Fruit fly (Drosophila melanogaster) whole organism, wandering third instar larva: ENCODE data around the gene Oatp74D.

ENCODE experiments used
- Abd-B ChIP-seq: fragments of >200 bp; optimal IDR thresholded peaks from 2 replicates; lab custom pipeline; 2017; ENCODE audit warnings: missing biosample characterization, missing genetic modification characterization
- CG32264 ChIP-seq: fragments of 200-800 bp; sonication (Bioruptor generic); optimal IDR thresholded peaks from 2 replicates; lab custom pipeline; 2016; ENCODE audit warnings: missing biosample characterization, missing genetic modification characterization
- CrebA ChIP-seq: fragments of 200-800 bp; sonication (Bioruptor generic); optimal IDR thresholded peaks from 2 replicates; lab custom pipeline; 2016; ENCODE audit warnings: missing biosample characterization, mild to moderate bottlenecking, missing genetic modification characterization, borderline replicate concordance
- Dfd ChIP-seq: fragments of >200 bp; optimal IDR thresholded peaks from 2 replicates; lab custom pipeline; 2017; ENCODE audit warnings: missing biosample characterization, missing genetic modification characterization
- GATAd ChIP-seq: sonication (Bioruptor generic); optimal IDR thresholded peaks from 2 replicates; lab custom pipeline; 2016; ENCODE audit warnings: missing biosample characterization, missing genetic modification characterization
- HLH106 ChIP-seq: fragments of 200-800 bp; optimal IDR thresholded peaks from 3 replicates; lab custom pipeline; 2019; ENCODE audit warnings: missing biosample characterization, mild to moderate bottlenecking, missing genetic modification characterization, moderate library complexity
- Hnf4 ChIP-seq: fragments of 200-800 bp; sonication (Bioruptor generic); optimal IDR thresholded peaks from 2 replicates; lab custom pipeline; 2016; ENCODE audit warnings: missing biosample characterization, mild to moderate bottlenecking, missing genetic modification characterization
- Hr83 ChIP-seq: fragments of 200-300 bp; sonication (Bioruptor generic); optimal IDR thresholded peaks from 2 replicates; lab custom pipeline; 2016; ENCODE audit warnings: missing biosample characterization, mild to moderate bottlenecking, missing genetic modification characterization, moderate library complexity; ENCODE audit not compliant: poor library complexity, severe bottlenecking
- Jra ChIP-seq: sonication (Bioruptor generic); optimal IDR thresholded peaks from 2 replicates; lab custom pipeline; 2016; ENCODE audit warnings: missing biosample characterization, missing genetic modification characterization
- Myc ChIP-seq: fragments of >200 bp; optimal IDR thresholded peaks from 2 replicates; lab custom pipeline; 2017
- N ChIP-seq: fragments of >200 bp; optimal IDR thresholded peaks from 2 replicates; lab custom pipeline; 2018; ENCODE audit warnings: missing biosample characterization, missing external identifiers, missing genetic modification characterization
- OdsH ChIP-seq: fragments of 200-800 bp; sonication (Bioruptor generic); optimal IDR thresholded peaks from 2 replicates; lab custom pipeline; 2016; ENCODE audit warnings: missing biosample characterization, mild to moderate bottlenecking, missing genetic modification characterization
- Rel ChIP-seq, 2 experiments: fragments of 200-800 bp; sonication (Bioruptor generic) in 1 of 2; optimal IDR thresholded peaks; 2 replicates in 1 of 2; 3 replicates in 1 of 2; lab custom pipeline; 2016 to 2019; ENCODE audit warnings: mild to moderate bottlenecking in 2 of 2, missing biosample characterization in 2 of 2, missing genetic modification characterization in 2 of 2, moderate library complexity in 1 of 2
- Sp1 ChIP-seq: fragments of 200-800 bp; sonication (Bioruptor generic); optimal IDR thresholded peaks from 3 replicates; lab custom pipeline; 2019; ENCODE audit warnings: missing biosample characterization, mild to moderate bottlenecking, missing genetic modification characterization, moderate library complexity
- Vsx2 ChIP-seq: fragments of 200-300, 225-300 bp; sonication (Bioruptor generic); optimal IDR thresholded peaks from 2 replicates; lab custom pipeline; 2018; ENCODE audit warnings: missing biosample characterization, missing genetic modification characterization; ENCODE audit not compliant: partially characterized antibody
- dl ChIP-seq, 2 experiments: fragments of 175-275, 200-275 bp in 1 of 2; fragments of 200-275 bp in 1 of 2; sonication (Bioruptor generic); optimal IDR thresholded peaks; lab custom pipeline; 2018; ENCODE audit warnings: mild to moderate bottlenecking in 2 of 2, missing biosample characterization in 2 of 2, missing genetic modification characterization in 2 of 2, moderate library complexity in 2 of 2; ENCODE audit not compliant: partially characterized antibody in 2 of 2, insufficient read depth in 1 of 2
- dmrt93B ChIP-seq: fragments of 200-800 bp; sonication (Bioruptor generic); optimal IDR thresholded peaks from 2 replicates; lab custom pipeline; 2018; ENCODE audit warnings: missing biosample characterization, mild to moderate bottlenecking, missing genetic modification characterization
- dsf ChIP-seq: sonication (Bioruptor generic); optimal IDR thresholded peaks from 2 replicates; lab custom pipeline; 2016; ENCODE audit warnings: missing biosample characterization, missing genetic modification characterization, borderline replicate concordance
- ey ChIP-seq: fragments of 200-800 bp; sonication (Bioruptor generic); optimal IDR thresholded peaks from 2 replicates; lab custom pipeline; 2016; ENCODE audit warnings: missing biosample characterization, missing genetic modification characterization
- foxo ChIP-seq, 2 experiments: fragments of 200-800 bp; sonication (Bioruptor generic); optimal IDR thresholded peaks; 2 replicates in 1 of 2; 3 replicates in 1 of 2; lab custom pipeline; 2016 to 2017; ENCODE audit warnings: missing biosample characterization in 2 of 2, missing genetic modification characterization in 2 of 2
- fru ChIP-seq: fragments of 200-800 bp; sonication (Bioruptor generic); optimal IDR thresholded peaks from 3 replicates; lab custom pipeline; 2016; ENCODE audit warnings: missing biosample characterization, mild to moderate bottlenecking, missing genetic modification characterization
- h ChIP-seq: fragments of 200-800 bp; sonication (Bioruptor generic); optimal IDR thresholded peaks from 3 replicates; lab custom pipeline; 2016; ENCODE audit warnings: missing biosample characterization, mild to moderate bottlenecking, missing genetic modification characterization
- jim ChIP-seq: fragments of 175-275, 200-325 bp; sonication (Bioruptor generic); optimal IDR thresholded peaks from 2 replicates; lab custom pipeline; 2016; ENCODE audit warnings: missing biosample characterization, mild to moderate bottlenecking, missing genetic modification characterization
- lola ChIP-seq: fragments of >200 bp; optimal IDR thresholded peaks from 2 replicates; lab custom pipeline; 2017; ENCODE audit warnings: missing biosample characterization, missing genetic modification characterization
- pan ChIP-seq: fragments of >200 bp; optimal IDR thresholded peaks from 2 replicates; lab custom pipeline; 2017
- psq ChIP-seq: fragments of 200-800 bp; sonication (Bioruptor generic); optimal IDR thresholded peaks from 3 replicates; lab custom pipeline; 2017; ENCODE audit warnings: missing biosample characterization, mild to moderate bottlenecking, missing genetic modification characterization, moderate library complexity
- sv ChIP-seq: fragments of 200-800 bp; sonication (Bioruptor generic); optimal IDR thresholded peaks from 3 replicates; lab custom pipeline; 2016; ENCODE audit warnings: missing biosample characterization, missing genetic modification characterization
- tai ChIP-seq: sonication (Bioruptor generic); optimal IDR thresholded peaks from 2 replicates; lab custom pipeline; 2016; ENCODE audit warnings: missing biosample characterization, missing genetic modification characterization

Oatp74D gene

dm6 chr3L:17457695-17458242, 29.1 kb upstream of the Oatp74D start:
- TF ChIP-seq CG32264 (GFP tag; lab: Kevin White, UChicago) (no peak), h (no peak), Myc (lab: Kevin White, UChicago) (no peak), sv (no peak), dmrt93B (GFP tag; lab: Kevin White, UChicago) (no peak), Dfd (GFP tag; lab: Kevin White, UChicago) (no peak)

dm6 chr3L:17458856-17459518, 27.9 kb upstream of the Oatp74D start:
- no peak for TF ChIP-seq tai (GFP tag; lab: Kevin White, UChicago)
- TF ChIP-seq GATAd (GFP tag; lab: Kevin White, UChicago), result no peak
- TF ChIP-seq Abd-B, result no peak
- TF ChIP-seq N (GFP tag; lab: Kevin White, UChicago), result no peak

dm6 chr3L:17461369-17462012, 25.4 kb upstream of the Oatp74D start:
- TF ChIP-seq GATAd (GFP tag; lab: Kevin White, UChicago) (no peak), jim (no peak), foxo (GFP tag; optimal IDR thresholded peaks at IDR 0.05; lab: Kevin White, UChicago) (no peak), Jra (GFP tag; lab: Kevin White, UChicago) (no peak)

DNA sequence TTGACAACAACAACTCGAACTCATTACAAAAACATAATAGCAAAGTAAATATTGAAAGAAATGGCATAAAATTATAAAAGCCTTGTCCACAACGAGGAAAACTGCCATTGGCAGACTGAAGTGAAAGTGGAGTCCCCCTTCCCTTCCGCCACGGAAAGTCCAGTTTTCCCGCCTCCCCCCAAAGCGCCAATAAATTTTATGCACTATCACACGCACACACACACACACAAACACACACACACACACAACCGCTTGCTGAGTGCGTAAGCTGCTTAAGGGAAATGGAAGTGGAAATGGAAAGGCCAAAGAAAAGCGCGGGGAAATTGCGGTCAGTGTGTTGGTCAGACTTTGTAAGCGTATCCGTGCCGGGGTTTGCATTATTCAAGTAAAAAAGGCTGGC, 24.4 kb upstream of the Oatp74D start:
- TF ChIP-seq sv (no peak), Hnf4 (GFP tag; lab: Kevin White, UChicago) (no peak), OdsH (no peak), CrebA (GFP tag; lab: Kevin White, UChicago) (no peak), jim (no peak), h (no peak), Sp1 (no peak), Rel (GFP tag; optimal IDR thresholded peaks at IDR 0.05; lab: Kevin White, UChicago) (no peak), Rel (tag; optimal IDR thresholded peaks at IDR 0.05; lab: Kevin White, UChicago) (no peak)
- TF ChIP-seq, all 38 proteins: peak for 0

DNA sequence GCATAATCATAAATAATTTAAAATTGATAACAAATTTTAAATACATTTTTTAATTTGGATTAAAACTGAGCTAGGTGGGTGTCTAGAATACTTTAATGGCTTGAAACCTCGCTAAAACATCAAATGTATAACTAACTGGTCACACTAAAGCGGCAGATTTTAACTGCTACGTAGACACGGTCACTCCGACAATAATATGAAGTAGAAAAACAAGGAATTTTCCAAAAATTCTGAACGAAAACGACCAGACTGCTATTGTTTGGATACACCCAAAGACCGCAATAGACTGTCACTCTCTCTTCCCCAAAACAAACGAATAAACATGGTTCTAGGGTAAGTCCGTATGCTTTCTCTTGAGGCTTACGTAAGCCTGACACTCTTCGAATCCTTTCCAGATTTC, 21.1 kb upstream of the Oatp74D start, which contains the start of gene QIL1:
TSS of gene QIL1 (plus strand) at position 142 of the 400 bp plus-strand sequence.
- TF ChIP-seq lola (GFP tag; lab: Kevin White, UChicago) (no peak), foxo (GFP tag; optimal IDR thresholded peaks at IDR 0.05; lab: Kevin White, UChicago) (no peak), dsf (GFP tag; lab: Kevin White, UChicago) (no peak), Sp1 (no peak), HLH106 (no peak), pan (no peak), Hr83 (GFP tag; lab: Kevin White, UChicago) (no peak), h (no peak), ey (GFP tag; lab: Kevin White, UChicago) (no peak), CrebA (GFP tag; lab: Kevin White, UChicago) (no peak), N (GFP tag; lab: Kevin White, UChicago) (no peak)

- TF ChIP-seq Hr83 (GFP tag; lab: Kevin White, UChicago) (no peak), CG32264 (GFP tag; lab: Kevin White, UChicago) (no peak), Abd-B (no peak), fru (GFP tag; lab: Kevin White, UChicago) (no peak), psq (GFP tag; lab: Kevin White, UChicago) (no peak), Dfd (GFP tag; lab: Kevin White, UChicago) (no peak), foxo (GFP tag; optimal IDR thresholded peaks at IDR 0.05; lab: Kevin White, UChicago) (no peak), tai (GFP tag; lab: Kevin White, UChicago) (no peak), sv (no peak), ey (GFP tag; lab: Kevin White, UChicago) (no peak), h (no peak), Vsx2 (GFP tag; lab: Kevin White, UChicago) (no peak), CrebA (GFP tag; lab: Kevin White, UChicago) (no peak), N (GFP tag; lab: Kevin White, UChicago) (no peak), Myc (lab: Kevin White, UChicago) (no peak), dl (GFP tag; optimal IDR thresholded peaks at IDR 0.05; lab: Kevin White, UChicago; ENCODE audit: insufficient read depth in 1 of 2, partially characterized antibody in 2 of 2) (no peak), dsf (GFP tag; lab: Kevin White, UChicago) (no peak)
- TF ChIP-seq, all 38 proteins: peak for 0
Measured at dm6 chr3L:17470110-17470509, 16.8 kb upstream of the Oatp74D start, which contains the start of gene SecCl. Gene SecCl, plus strand, starts transcription at chr3L:17470127.
